Worm (Caenorhabditis elegans) whole organism, young adult: ENCODE measurements around the gene cest-10.

Experiments used
- Y67H2A.10 ChIP-seq: fragments of 200-800 bp; sonication (Bioruptor generic); conservative IDR thresholded peaks from 2 replicates; pipeline ENCODE4 v1.3.6; 2022; ENCODE audit warnings: missing genetic modification reagents, missing genetic modification characterization, missing compliant biosample characterization
- ama-1 ChIP-seq, 3 experiments: fragments of 150-350 bp in 1 of 3; sonication (generic microtip) in 2 of 3; optimal IDR thresholded peaks; 2 replicates each; lab custom pipeline; 2014 to 2018; ENCODE audit warnings: missing biosample characterization in 2 of 3, missing genetic modification characterization in 2 of 3, missing genetic modification reagents in 2 of 3
- ets-4 ChIP-seq: fragments of 200-800 bp; sonication (Bioruptor generic); optimal IDR thresholded peaks from 2 replicates; lab custom pipeline; 2018; ENCODE audit warnings: mild to moderate bottlenecking, missing genetic modification characterization, missing compliant biosample characterization
- hmg-20 ChIP-seq: fragments of 200-800 bp; sonication (Bioruptor generic); IDR thresholded peaks from 2 replicates; pipeline ENCODE4 v1.3.6; 2022; ENCODE audit warnings: missing genetic modification reagents, missing genetic modification characterization, missing compliant biosample characterization
- madf-3 ChIP-seq: fragments of 200-800 bp; sonication (Bioruptor generic); IDR thresholded peaks from 2 replicates; pipeline ENCODE4 v1.3.6; 2022; ENCODE audit warnings: missing genetic modification reagents, missing genetic modification characterization, missing compliant biosample characterization
- nfyb-1 ChIP-seq: fragments of 200-800 bp; sonication (Bioruptor generic); IDR thresholded peaks from 2 replicates; pipeline ENCODE4 v1.3.6; 2022; ENCODE audit warnings: missing genetic modification reagents, missing genetic modification characterization, missing compliant biosample characterization
- nhr-179 ChIP-seq: sonication (generic microtip); optimal IDR thresholded peaks from 2 replicates; lab custom pipeline; 2016; ENCODE audit warnings: mild to moderate bottlenecking, missing genetic modification characterization, missing compliant biosample characterization
- xnd-1 ChIP-seq: sonication (generic microtip); optimal IDR thresholded peaks from 2 replicates; lab custom pipeline; 2016; ENCODE audit warnings: missing genotype, missing genetic modification reagents, missing genetic modification characterization, missing compliant biosample characterization
- ztf-18 ChIP-seq: sonication (generic microtip); optimal IDR thresholded peaks from 2 replicates; lab custom pipeline; 2016; ENCODE audit warnings: missing genotype, mild to moderate bottlenecking, missing genetic modification characterization, missing compliant biosample characterization

ce11 chrIV:7191745-7192144 is 11.4 kb downstream of the cest-10 start, which contains the start of gene R13A1.5:
- TF ChIP-seq nhr-179 (tag; lab: Kevin White, UChicago) = no peak
- no peak for TF ChIP-seq ets-4 (GFP tag; lab: Kevin White, UChicago)
- TF ChIP-seq madf-3 (GFP tag; lab: Robert Waterston, UW) = no peak
- TF ChIP-seq hmg-20 (GFP tag; lab: Robert Waterston, UW) = no peak
- TF ChIP-seq ama-1 (optimal IDR thresholded peaks at IDR 0.05; lab: Kevin White, UChicago) = no peak
- no peak for TF ChIP-seq ama-1 (GFP tag; optimal IDR thresholded peaks at IDR 0.05; lab: Kevin White, UChicago)
- TF ChIP-seq ztf-18 (tag; lab: Kevin White, UChicago) = no peak
- no peak for TF ChIP-seq Y67H2A.10 (GFP tag; lab: Robert Waterston, UW)
- no peak for TF ChIP-seq xnd-1 (tag; lab: Kevin White, UChicago)
- TF ChIP-seq nfyb-1 (GFP tag; lab: Robert Waterston, UW) = no peak
